Worm (Caenorhabditis elegans): ENCODE measurements around the gene Y43C5A.4.

- no peak for TF ChIP-seq ces-1 (GFP tag; optimal IDR thresholded peaks at IDR 0.05)
- no peak for TF ChIP-seq snpc-4 (tag; optimal IDR thresholded peaks at IDR 0.05)
- no peak for TF ChIP-seq mep-1 (tag; optimal IDR thresholded peaks at IDR 0.05)
- no peak for TF ChIP-seq nhr-2 (tag; optimal IDR thresholded peaks at IDR 0.05)
- TF ChIP-seq unc-62 (GFP tag; optimal IDR thresholded peaks at IDR 0.05), result no peak
- no peak for TF ChIP-seq nhr-28 (tag; optimal IDR thresholded peaks at IDR 0.05)
- TF ChIP-seq M03D4.4 (tag; optimal IDR thresholded peaks at IDR 0.05), result no peak
Observed at ce11 chrIV:10281482-10281881, 3.7 kb downstream of the Y43C5A.4 start, which contains the start of gene thk-1.
